Worm (Caenorhabditis elegans): ENCODE results near the gene che-6.

The che-6 gene

ce11 chrIV:2080340-2080739, 30.9 kb downstream of the che-6 start:
- TF ChIP-seq scrt-1 (GFP tag; IDR thresholded peaks at IDR 0.05), result no peak
- no peak for TF ChIP-seq ceh-36 (tag; optimal IDR thresholded peaks at IDR 0.05)
- no peak for TF ChIP-seq hmbx-1 (tag; optimal IDR thresholded peaks at IDR 0.05)
- TF ChIP-seq F13C5.2 (tag; optimal IDR thresholded peaks at IDR 0.05), result no peak
- TF ChIP-seq hmg-4 (GFP tag; optimal IDR thresholded peaks at IDR 0.05), result no peak
- TF ChIP-seq sea-1 (GFP tag; conservative IDR thresholded peaks at IDR 0.05), result no peak
- no peak for TF ChIP-seq B0310.2 (tag; optimal IDR thresholded peaks at IDR 0.05)
- TF ChIP-seq tra-4 (tag; optimal IDR thresholded peaks at IDR 0.05), result no peak
- TF ChIP-seq pes-1 (GFP tag; IDR thresholded peaks at IDR 0.05), result no peak

ce11 chrIV:2077159-2077835, 33.9 kb downstream of the che-6 start:
- TF ChIP-seq scrt-1 (GFP tag; IDR thresholded peaks at IDR 0.05) (no peak), hmg-4 (GFP tag; optimal IDR thresholded peaks at IDR 0.05) (no peak), pes-1 (GFP tag; IDR thresholded peaks at IDR 0.05) (no peak), tbx-37 (GFP tag; conservative IDR thresholded peaks at IDR 0.05) (no peak)

DNA sequence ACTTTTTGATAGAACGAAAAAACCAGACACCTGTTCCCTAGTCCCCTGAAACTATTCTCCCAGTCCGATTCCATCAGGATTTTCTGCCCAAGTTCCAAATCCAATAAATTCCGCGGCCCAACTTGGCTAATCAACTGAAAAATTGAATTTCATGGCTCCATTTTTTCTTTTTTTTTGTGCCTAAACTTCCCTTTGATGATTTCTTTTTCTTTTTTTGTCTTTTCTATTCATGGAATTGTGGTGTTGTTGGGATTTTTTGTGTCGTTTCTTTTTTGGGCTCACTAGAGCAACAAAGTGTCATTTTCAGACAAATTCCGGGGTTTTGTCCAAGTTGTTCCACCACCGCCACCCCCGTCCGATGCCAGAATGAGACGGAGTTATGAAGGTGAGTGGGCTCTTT, 45.3 kb downstream of the che-6 start, which contains the start of gene arrd-26:
Gene arrd-26, plus strand, starts transcription at position 301 of the 400 bp plus-strand sequence.
- TF ChIP-seq hmg-4 (GFP tag; optimal IDR thresholded peaks at IDR 0.05), result no peak
- no peak for TF ChIP-seq ama-1 (optimal IDR thresholded peaks at IDR 0.05)
- TF ChIP-seq hmbx-1 (tag; optimal IDR thresholded peaks at IDR 0.05), result no peak
- no peak for TF ChIP-seq ets-7 (tag; optimal IDR thresholded peaks at IDR 0.05)
- no peak for TF ChIP-seq tra-4 (tag; optimal IDR thresholded peaks at IDR 0.05)
- TF ChIP-seq tbx-37 (GFP tag; conservative IDR thresholded peaks at IDR 0.05), result no peak
- TF ChIP-seq pes-1 (GFP tag; IDR thresholded peaks at IDR 0.05), result no peak
- no peak for TF ChIP-seq aly-1 (tag; optimal IDR thresholded peaks at IDR 0.05)
- TF ChIP-seq hnd-1 (tag; optimal IDR thresholded peaks at IDR 0.05), result no peak
- TF ChIP-seq scrt-1 (GFP tag; IDR thresholded peaks at IDR 0.05), result no peak
- no peak for TF ChIP-seq flt-1 (GFP tag; IDR thresholded peaks at IDR 0.05)
- no peak for TF ChIP-seq F13C5.2 (tag; optimal IDR thresholded peaks at IDR 0.05)
- TF ChIP-seq ceh-36 (tag; optimal IDR thresholded peaks at IDR 0.05), result no peak
- no peak for TF ChIP-seq tbx-11 (GFP tag; IDR thresholded peaks at IDR 0.05)

- no peak for TF ChIP-seq sea-1 (GFP tag; conservative IDR thresholded peaks at IDR 0.05)
- TF ChIP-seq F13C5.2 (tag; optimal IDR thresholded peaks at IDR 0.05), result no peak
- no peak for TF ChIP-seq pes-1 (GFP tag; IDR thresholded peaks at IDR 0.05)
- no peak for TF ChIP-seq aly-1 (tag; optimal IDR thresholded peaks at IDR 0.05)
- TF ChIP-seq hmg-4 (GFP tag; optimal IDR thresholded peaks at IDR 0.05), result no peak
- TF ChIP-seq flt-1 (GFP tag; IDR thresholded peaks at IDR 0.05), result no peak
- TF ChIP-seq ama-1 (optimal IDR thresholded peaks at IDR 0.05), result no peak
- TF ChIP-seq tra-4 (tag; optimal IDR thresholded peaks at IDR 0.05), result no peak
- TF ChIP-seq hmbx-1 (tag; optimal IDR thresholded peaks at IDR 0.05), result no peak
- TF ChIP-seq B0310.2 (tag; optimal IDR thresholded peaks at IDR 0.05), result no peak
- no peak for TF ChIP-seq tbx-11 (GFP tag; IDR thresholded peaks at IDR 0.05)
These were observed 52.2 kb downstream of the che-6 start, which contains the start of gene R05C11.2 for ce11 chrIV:2059011-2059410. Gene R05C11.2 (minus strand): TSS chrIV:2059111.

DNA sequence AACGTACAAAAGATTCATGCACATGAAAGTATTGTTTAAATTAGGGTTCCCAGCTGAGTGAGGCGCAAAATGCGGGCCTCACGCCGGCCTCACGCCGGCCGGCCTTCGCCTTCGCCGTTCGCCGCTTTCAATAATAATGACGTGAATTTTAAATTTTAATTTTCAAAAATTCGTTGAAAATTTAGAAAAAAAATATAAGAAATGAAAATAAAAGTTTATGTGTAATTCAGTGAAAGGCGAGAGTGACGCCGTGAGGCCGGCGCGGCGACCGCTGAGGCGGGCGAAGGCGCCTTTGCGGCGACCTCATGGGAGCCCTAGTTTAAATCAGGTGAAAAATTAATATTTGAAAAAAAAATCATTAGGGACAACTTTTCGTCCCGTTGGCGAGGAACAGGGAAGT, 53.7 kb downstream of the che-6 start:
- TF ChIP-seq pes-1 (GFP tag; IDR thresholded peaks at IDR 0.05), result no peak; the same call in 1 of the 2 replicates
- TF ChIP-seq hnd-1 (tag; optimal IDR thresholded peaks at IDR 0.05), result no peak
- TF ChIP-seq ets-7 (tag; optimal IDR thresholded peaks at IDR 0.05), result no peak
- TF ChIP-seq aly-1 (tag; optimal IDR thresholded peaks at IDR 0.05), result no peak

All from whole organism, early embryonic.